Fruit fly (Drosophila melanogaster) whole organism, prepupa: ENCODE results near the gene CG16854.

Experiments used
- Blimp-1 ChIP-seq: fragments of 200-800 bp; sonication (Bioruptor generic); optimal IDR thresholded peaks from 3 replicates; lab custom pipeline; 2017; ENCODE audit warnings: missing biosample characterization, missing genetic modification characterization, mild to moderate bottlenecking, moderate library complexity, missing genetic modification reagents
- CG3032 ChIP-seq: fragments of 200-800 bp; optimal IDR thresholded peaks from 2 replicates; lab custom pipeline; 2019; ENCODE audit warnings: missing biosample characterization, mild to moderate bottlenecking, missing genetic modification characterization, moderate library complexity
- CG32006 ChIP-seq: fragments of 200-800 bp; sonication (Bioruptor generic); optimal IDR thresholded peaks from 3 replicates; lab custom pipeline; 2017; ENCODE audit warnings: missing biosample characterization, mild to moderate bottlenecking, missing genetic modification characterization
- CG34406 ChIP-seq: fragments of 200-800 bp; sonication (Bioruptor generic); optimal IDR thresholded peaks from 3 replicates; lab custom pipeline; 2016; ENCODE audit warnings: missing biosample characterization, missing genetic modification characterization
- CG6854 ChIP-seq: fragments of 200-800 bp; sonication (Bioruptor generic); optimal IDR thresholded peaks from 2 replicates; lab custom pipeline; 2017; ENCODE audit warnings: missing biosample characterization, mild to moderate bottlenecking, missing genetic modification characterization
- Hr39 ChIP-seq: fragments of 200-800 bp; sonication (Bioruptor generic); optimal IDR thresholded peaks from 2 replicates; lab custom pipeline; 2016; ENCODE audit warnings: missing biosample characterization, missing genetic modification characterization
- OdsH ChIP-seq: fragments of 200-800 bp; sonication (Bioruptor generic); optimal IDR thresholded peaks from 3 replicates; lab custom pipeline; 2016; ENCODE audit warnings: missing biosample characterization, missing genetic modification characterization
- Smox ChIP-seq: fragments of 200-800 bp; sonication (Bioruptor generic); optimal IDR thresholded peaks from 3 replicates; lab custom pipeline; 2016; ENCODE audit warnings: missing biosample characterization, missing genetic modification characterization
- Sox102F ChIP-seq: fragments of 200-800 bp; sonication (Bioruptor generic); optimal IDR thresholded peaks from 2 replicates; lab custom pipeline; 2016; ENCODE audit warnings: missing biosample characterization, mild to moderate bottlenecking, missing genetic modification characterization
- Sox14 ChIP-seq: fragments of 200-800 bp; sonication (Bioruptor generic); optimal IDR thresholded peaks from 3 replicates; lab custom pipeline; 2016; ENCODE audit warnings: missing biosample characterization, missing genetic modification characterization
- cyc ChIP-seq: fragments of 200-800 bp; sonication (Bioruptor generic); optimal IDR thresholded peaks from 3 replicates; lab custom pipeline; 2016; ENCODE audit warnings: missing biosample characterization, missing genetic modification characterization
- fd85E ChIP-seq: fragments of 200-800 bp; sonication (Bioruptor generic); optimal IDR thresholded peaks from 3 replicates; lab custom pipeline; 2016; ENCODE audit warnings: missing biosample characterization, missing genetic modification characterization

- TF ChIP-seq Blimp-1 (GFP tag; lab: Kevin White, UChicago) (no peak), CG3032 (tag; lab: Kevin White, UChicago) (no peak), Smox (GFP tag; lab: Kevin White, UChicago) (no peak), CG32006 (GFP tag; lab: Kevin White, UChicago) (no peak), OdsH (GFP tag; lab: Kevin White, UChicago) (no peak), CG34406 (GFP tag; lab: Kevin White, UChicago) (no peak), Sox14 (GFP tag; lab: Kevin White, UChicago) (no peak), cyc (GFP tag; lab: Kevin White, UChicago) (no peak), CG6854 (GFP tag; lab: Kevin White, UChicago) (no peak), fd85E (no peak), Hr39 (GFP tag; lab: Kevin White, UChicago) (no peak), Sox102F (GFP tag; lab: Kevin White, UChicago) (no peak)
Observed at dm6 chr2L:11056791-11057332, 29.7 kb upstream of the CG16854 start.
